Worm (Caenorhabditis elegans): ENCODE results near the gene T05B9.2.

DNA sequence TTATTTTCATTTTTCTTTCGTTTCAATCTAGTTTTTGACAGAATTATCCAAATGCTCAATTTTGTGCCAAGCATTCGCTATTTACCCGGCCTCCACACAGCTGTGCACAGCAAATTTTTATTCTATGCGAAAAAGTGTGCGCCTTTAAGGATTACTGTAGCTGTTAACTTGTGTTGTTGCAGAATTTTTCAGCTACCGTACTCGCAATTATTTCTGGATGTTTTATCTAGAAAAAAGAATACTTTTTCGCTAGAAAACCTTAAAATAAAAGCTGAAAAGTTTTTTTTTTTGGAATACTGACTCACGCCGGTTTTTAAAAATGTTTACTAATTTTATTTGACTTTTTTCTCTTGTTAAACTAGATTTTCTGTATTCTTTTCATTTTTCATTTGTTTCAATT is 14.1 kb upstream of the T05B9.2 start:
- no peak for TF ChIP-seq aly-2 (tag; optimal IDR thresholded peaks at IDR 0.05)
- no peak for TF ChIP-seq ZK546.5 (tag; optimal IDR thresholded peaks at IDR 0.05)
- no peak for TF ChIP-seq alr-1 (tag; optimal IDR thresholded peaks at IDR 0.05)
- no peak for TF ChIP-seq fos-1 (tag; optimal IDR thresholded peaks at IDR 0.05)
- TF ChIP-seq lin-13 (GFP tag; optimal IDR thresholded peaks at IDR 0.05), result no peak
- no peak for TF ChIP-seq blmp-1 (tag; optimal IDR thresholded peaks at IDR 0.05; ENCODE audit: insufficient read depth)
- TF ChIP-seq R02D3.7 (tag; optimal IDR thresholded peaks at IDR 0.05), result no peak
- no peak for TF ChIP-seq skn-1 (tag; optimal IDR thresholded peaks at IDR 0.05)
- no peak for TF ChIP-seq lsy-2 (tag; optimal IDR thresholded peaks at IDR 0.05)
- no peak for TF ChIP-seq elt-3 (tag; optimal IDR thresholded peaks at IDR 0.05)
- no peak for TF ChIP-seq nhr-23 (tag; optimal IDR thresholded peaks at IDR 0.05)

All from whole organism, L2 larva.